Worm (Caenorhabditis elegans) whole organism, young adult: ENCODE data around the gene R02F11.2.

Experiments used
- snpc-1.3 ChIP-seq: sonication (generic microtip); optimal IDR thresholded peaks from 2 replicates; lab custom pipeline; 2017; ENCODE audit warnings: missing genetic modification characterization, mild to moderate bottlenecking, missing compliant biosample characterization, antibody characterized with exemption, moderate library complexity, missing genotype, missing genetic modification reagents; ENCODE audit not compliant: insufficient read depth
- ztf-28 ChIP-seq: fragments of 200-800 bp; sonication (Bioruptor generic); IDR thresholded peaks from 2 replicates; pipeline ENCODE4 v1.3.6; 2022; ENCODE audit warnings: missing genetic modification reagents, missing genetic modification characterization, missing compliant biosample characterization

DNA sequence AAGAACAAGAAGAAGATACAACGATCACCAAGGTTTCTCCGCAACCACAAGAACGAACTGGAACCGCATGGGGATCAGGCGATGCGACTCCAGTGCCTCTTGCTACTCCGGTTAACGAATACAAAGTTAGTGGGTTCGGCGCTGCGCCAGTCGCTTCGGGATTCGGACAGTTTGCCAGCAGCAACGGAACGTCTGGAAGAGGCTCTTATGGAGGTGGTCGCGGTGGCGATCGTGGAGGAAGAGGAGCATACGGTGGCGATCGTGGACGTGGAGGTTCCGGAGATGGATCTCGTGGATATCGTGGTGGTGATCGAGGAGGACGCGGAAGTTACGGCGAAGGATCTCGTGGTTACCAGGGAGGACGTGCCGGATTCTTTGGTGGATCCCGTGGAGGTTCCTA lies 36.4 kb upstream of the R02F11.2 start:
- TF ChIP-seq snpc-1.3 (tag; lab: Kevin White, UChicago) (no peak), ztf-28 (GFP tag; lab: Robert Waterston, UW) (no peak)
